Fruit fly (Drosophila melanogaster) whole organism, embryonic: ENCODE data around the gene CG32668.
A peak's percentile ranks its signal among the peaks of the same experiment; 100 is the strongest.

Source experiments
- CG10267 ChIP-seq: fragments of 200-800 bp; sonication (Bioruptor generic); optimal IDR thresholded peaks from 2 replicates; lab custom pipeline; 2018; ENCODE audit warnings: missing biosample characterization, mild to moderate bottlenecking, missing genetic modification characterization, moderate library complexity
- CG10321 ChIP-seq: fragments of 200-800 bp; sonication (Bioruptor generic); IDR thresholded peaks from 2 replicates; pipeline ENCODE4 v1.3.6; 2022; ENCODE audit warnings: missing biosample characterization, missing genetic modification characterization
- CG10959 ChIP-seq: fragments of 200-800 bp; sonication (Bioruptor generic); IDR thresholded peaks from 2 replicates; pipeline ENCODE4 v1.3.6; 2022; ENCODE audit warnings: missing biosample characterization, missing genetic modification characterization
- CG12769 ChIP-seq: fragments of 200-800 bp; sonication (Bioruptor generic); optimal IDR thresholded peaks from 2 replicates; lab custom pipeline; 2019; ENCODE audit warnings: missing biosample characterization, mild to moderate bottlenecking, missing genetic modification characterization, moderate library complexity
- CG14710 ChIP-seq: fragments of 200-800 bp; sonication (Bioruptor generic); optimal IDR thresholded peaks from 3 replicates; lab custom pipeline; 2019; ENCODE audit warnings: missing biosample characterization, mild to moderate bottlenecking, missing genetic modification characterization, moderate library complexity
- CG34422 ChIP-seq: fragments of 200-800 bp; sonication (Bioruptor generic); IDR thresholded peaks from 3 replicates; pipeline ENCODE4 v1.3.6; 2022; ENCODE audit warnings: missing biosample characterization, missing genetic modification characterization
- CG7745 ChIP-seq: fragments of 200-800 bp; sonication (Bioruptor generic); optimal IDR thresholded peaks from 2 replicates; lab custom pipeline; 2018; ENCODE audit warnings: missing biosample characterization, mild to moderate bottlenecking, missing genetic modification characterization, moderate library complexity
- CG8944 ChIP-seq: fragments of 200-800 bp; sonication (Bioruptor generic); optimal IDR thresholded peaks from 3 replicates; lab custom pipeline; 2016; ENCODE audit warnings: missing biosample characterization, missing genetic modification characterization
- Deaf1 ChIP-seq: fragments of 200-800 bp; optimal IDR thresholded peaks from 3 replicates; lab custom pipeline; 2019; ENCODE audit warnings: missing biosample characterization, mild to moderate bottlenecking, missing genetic modification characterization, moderate library complexity
- Doc3 ChIP-seq: fragments of 200-800 bp; sonication (Bioruptor generic); IDR thresholded peaks from 3 replicates; pipeline ENCODE4 v1.3.6; 2022; ENCODE audit warnings: missing biosample characterization, missing genetic modification characterization; ENCODE audit not compliant: partially characterized antibody
- Drgx ChIP-seq: fragments of 200-800 bp; sonication (Bioruptor generic); IDR thresholded peaks from 2 replicates; pipeline ENCODE4 v1.3.6; 2022; ENCODE audit warnings: missing biosample characterization, missing genetic modification characterization
- E2f2 ChIP-seq: fragments of 200-800 bp; sonication (Bioruptor generic); IDR thresholded peaks from 2 replicates; pipeline ENCODE4 v1.3.6; 2022; ENCODE audit warnings: missing biosample characterization, missing genetic modification characterization
- ERR ChIP-seq: fragments of 200-800 bp; sonication (Bioruptor generic); optimal IDR thresholded peaks from 2 replicates; lab custom pipeline; 2016; ENCODE audit warnings: missing biosample characterization, missing genetic modification characterization
- HHEX ChIP-seq: fragments of 200-800 bp; sonication (Bioruptor generic); optimal IDR thresholded peaks from 3 replicates; lab custom pipeline; 2017; ENCODE audit warnings: missing biosample characterization, mild to moderate bottlenecking, missing genetic modification characterization, missing genetic modification reagents
- Hmx ChIP-seq: fragments of 200-800 bp; sonication (Bioruptor generic); optimal IDR thresholded peaks from 2 replicates; lab custom pipeline; 2016; ENCODE audit warnings: missing biosample characterization, missing genetic modification characterization
- MESR4 ChIP-seq: fragments of 200-800 bp; sonication (Bioruptor generic); optimal IDR thresholded peaks from 2 replicates; lab custom pipeline; 2018; ENCODE audit warnings: missing biosample characterization, mild to moderate bottlenecking, missing genetic modification characterization, moderate library complexity
- NFAT ChIP-seq: fragments of 200-800 bp; sonication (Bioruptor generic); IDR thresholded peaks from 2 replicates; pipeline ENCODE4 v1.3.6; 2022; ENCODE audit warnings: missing biosample characterization, missing genetic modification characterization
- Nf-YB ChIP-seq: fragments of 200-800 bp; sonication (Bioruptor generic); optimal IDR thresholded peaks from 3 replicates; lab custom pipeline; 2019; ENCODE audit warnings: missing biosample characterization, mild to moderate bottlenecking, missing genetic modification characterization, moderate library complexity
- PHDP ChIP-seq: fragments of 200-800 bp; sonication (Bioruptor generic); optimal IDR thresholded peaks from 3 replicates; lab custom pipeline; 2018; ENCODE audit warnings: missing biosample characterization, mild to moderate bottlenecking, missing genetic modification characterization, moderate library complexity
- Pdp1 ChIP-seq, 2 experiments: fragments of 200-800 bp; sonication (Bioruptor generic); optimal IDR thresholded peaks; 3 replicates each; lab custom pipeline; 2016; ENCODE audit warnings: missing biosample characterization in 2 of 2, missing genetic modification characterization in 2 of 2, mild to moderate bottlenecking in 1 of 2, moderate library complexity in 1 of 2
- Sin3A ChIP-seq: fragments of >200 bp; optimal IDR thresholded peaks from 2 replicates; lab custom pipeline; 2018
- Sry-β ChIP-seq: fragments of 200-800 bp; sonication (Bioruptor generic); optimal IDR thresholded peaks from 2 replicates; lab custom pipeline; 2018; ENCODE audit warnings: missing biosample characterization, mild to moderate bottlenecking, missing genetic modification characterization, moderate library complexity
- TFAM ChIP-seq: fragments of 200-800 bp; sonication (Bioruptor generic); optimal IDR thresholded peaks from 2 replicates; lab custom pipeline; 2017; ENCODE audit warnings: missing biosample characterization, missing genetic modification characterization, inconsistent platforms
- Trl ChIP-seq, 3 experiments: fragments of >200 bp in 2 of 3; fragments of 200-800 bp in 1 of 3; sonication (Bioruptor generic) in 1 of 3; optimal IDR thresholded peaks; 2 replicates in 1 of 3; 3 replicates in 2 of 3; lab custom pipeline; 2016 to 2017; ENCODE audit warnings: missing biosample characterization in 1 of 3, missing genetic modification characterization in 1 of 3
- aop ChIP-seq: fragments of 200-800 bp; sonication (Bioruptor generic); IDR thresholded peaks from 2 replicates; pipeline ENCODE4 v1.3.6; 2022; ENCODE audit warnings: missing biosample characterization, missing genetic modification characterization
- bab2 ChIP-seq: fragments of 200-800 bp; sonication (Bioruptor generic); optimal IDR thresholded peaks from 2 replicates; lab custom pipeline; 2016; ENCODE audit warnings: missing biosample characterization, missing genetic modification characterization
- cg ChIP-seq: fragments of 200-800 bp; sonication (Bioruptor generic); optimal IDR thresholded peaks from 3 replicates; lab custom pipeline; 2019; ENCODE audit warnings: missing biosample characterization, mild to moderate bottlenecking, missing genetic modification characterization, moderate library complexity
- chinmo ChIP-seq: fragments of 200-800 bp; sonication (Bioruptor generic); IDR thresholded peaks from 4 replicates; pipeline ENCODE4 v1.3.6; 2022; ENCODE audit warnings: missing biosample characterization, missing genetic modification characterization; ENCODE audit not compliant: partially characterized antibody
- crol ChIP-seq: fragments of 200-800 bp; sonication (Bioruptor generic); IDR thresholded peaks from 2 replicates; pipeline ENCODE4 v1.3.6; 2022; ENCODE audit warnings: missing biosample characterization, missing genetic modification characterization
- dati ChIP-seq: fragments of 200-800 bp; sonication (Bioruptor generic); IDR thresholded peaks from 2 replicates; pipeline ENCODE4 v1.3.6; 2022; ENCODE audit warnings: missing biosample characterization, missing genetic modification characterization
- emc ChIP-seq: fragments of 200-800 bp; sonication (Bioruptor generic); optimal IDR thresholded peaks from 2 replicates; lab custom pipeline; 2016; ENCODE audit warnings: missing biosample characterization, missing genetic modification characterization
- ewg ChIP-seq: fragments of 200-800 bp; sonication (Bioruptor generic); optimal IDR thresholded peaks from 3 replicates; lab custom pipeline; 2017; ENCODE audit warnings: mild to moderate bottlenecking, missing biosample characterization, missing genetic modification reagents, missing genetic modification characterization
- fd102C ChIP-seq: fragments of 200-800 bp; sonication (Bioruptor generic); optimal IDR thresholded peaks from 2 replicates; lab custom pipeline; 2018; ENCODE audit warnings: missing biosample characterization, mild to moderate bottlenecking, missing genetic modification characterization, moderate library complexity
- kah ChIP-seq: fragments of 200-800 bp; sonication (Bioruptor generic); optimal IDR thresholded peaks from 2 replicates; lab custom pipeline; 2018; ENCODE audit warnings: missing biosample characterization, mild to moderate bottlenecking, missing genetic modification characterization
- knrl ChIP-seq: fragments of 200-800 bp; sonication (Bioruptor generic); IDR thresholded peaks from 3 replicates; pipeline ENCODE4 v1.3.6; 2022; ENCODE audit warnings: missing biosample characterization, missing genetic modification characterization; ENCODE audit not compliant: partially characterized antibody
- maf-S ChIP-seq: fragments of 200-800 bp; sonication (Bioruptor generic); optimal IDR thresholded peaks from 2 replicates; lab custom pipeline; 2016; ENCODE audit warnings: missing biosample characterization, missing genetic modification characterization
- nau ChIP-seq: fragments of 200-800 bp; sonication (Bioruptor generic); optimal IDR thresholded peaks from 3 replicates; lab custom pipeline; 2017; ENCODE audit warnings: missing biosample characterization, mild to moderate bottlenecking, missing genetic modification characterization, missing genetic modification reagents
- p53 ChIP-seq: fragments of 200-800 bp; sonication (Bioruptor generic); optimal IDR thresholded peaks from 2 replicates; lab custom pipeline; 2016; ENCODE audit warnings: missing biosample characterization, missing genetic modification characterization
- peb ChIP-seq: fragments of 200-800 bp; sonication (Bioruptor generic); IDR thresholded peaks from 2 replicates; pipeline ENCODE4 v1.3.6; 2022; ENCODE audit warnings: missing biosample characterization, missing genetic modification characterization
- phol ChIP-seq: fragments of 200-800 bp; sonication (Bioruptor generic); optimal IDR thresholded peaks from 3 replicates; lab custom pipeline; 2018; ENCODE audit warnings: missing biosample characterization, mild to moderate bottlenecking, missing genetic modification characterization, moderate library complexity
- psq ChIP-seq: fragments of 200-800 bp; sonication (Bioruptor generic); optimal IDR thresholded peaks from 2 replicates; lab custom pipeline; 2017; ENCODE audit warnings: missing biosample characterization, missing genetic modification characterization
- sens ChIP-seq: fragments of 200-800 bp; sonication (Bioruptor generic); peaks from one replicate; lab custom pipeline; 2016; ENCODE audit warnings: missing biosample characterization, missing genetic modification characterization
- sqz ChIP-seq: fragments of 200-800 bp; sonication (Bioruptor generic); optimal IDR thresholded peaks from 3 replicates; lab custom pipeline; 2018; ENCODE audit warnings: missing biosample characterization, mild to moderate bottlenecking, missing genetic modification characterization
- tll ChIP-seq, 2 experiments: fragments of 200-800 bp in 1 of 2; fragments of >200 bp in 1 of 2; sonication (Bioruptor generic) in 1 of 2; optimal IDR thresholded peaks; 2 replicates each; lab custom pipeline; 2017 to 2019; ENCODE audit warnings: missing biosample characterization in 2 of 2, missing genetic modification characterization in 2 of 2, mild to moderate bottlenecking in 1 of 2, moderate library complexity in 1 of 2
- unc-4 ChIP-seq: fragments of 200-800 bp; sonication (Bioruptor generic); IDR thresholded peaks from 2 replicates; pipeline ENCODE4 v1.3.6; 2022; ENCODE audit warnings: missing biosample characterization, missing genetic modification characterization; ENCODE audit not compliant: partially characterized antibody
- vnd ChIP-seq: fragments of 200-800 bp; sonication (Bioruptor generic); IDR thresholded peaks from 3 replicates; pipeline ENCODE4 v1.3.6; 2022; ENCODE audit warnings: missing biosample characterization, missing genetic modification characterization; ENCODE audit not compliant: partially characterized antibody
- yki ChIP-seq: fragments of >200 bp; optimal IDR thresholded peaks from 3 replicates; lab custom pipeline; 2018
- zen2 ChIP-seq: fragments of 200-800 bp; sonication (Bioruptor generic); IDR thresholded peaks from 3 replicates; pipeline ENCODE4 v1.3.6; 2022; ENCODE audit warnings: missing biosample characterization, missing genetic modification characterization; ENCODE audit not compliant: partially characterized antibody

Gene CG32668

dm6 chrX:11154511-11155197 lies 4.9 kb downstream of the CG32668 start (continued):
- TF ChIP-seq Drgx (GFP tag; lab: Robert Waterston, UW) (peak; percentile 16; the same call in 1 of the 2 replicates), maf-S (no peak), tll (GFP tag; optimal IDR thresholded peaks at IDR 0.05; lab: Kevin White, UChicago) (peak in 1 of 2 experiments; percentile 71), MESR4 (peak; percentile 55), Deaf1 (tag; lab: Kevin White, UChicago) (no peak), ERR (GFP tag; lab: Kevin White, UChicago) (no peak), crol (GFP tag; lab: Robert Waterston, UW) (peak; percentile 27; the same call in 1 of the 2 replicates), TFAM (GFP tag; lab: Kevin White, UChicago) (no peak), sens (GFP tag; lab: Kevin White, UChicago) (no peak), HHEX (no peak), kah (peak; percentile 9), yki (lab: Kevin White, UChicago) (peak; percentile 43), CG7745 (tag; lab: Kevin White, UChicago) (no peak), phol (tag; lab: Kevin White, UChicago) (peak; percentile 36), CG34422 (GFP tag; lab: Robert Waterston, UW) (peak; percentile 45; the same call in 1 of the 3 replicates), aop (GFP tag; lab: Robert Waterston, UW) (no peak), Nf-YB (GFP tag; lab: Kevin White, UChicago) (peak; percentile 67), psq (GFP tag; lab: Kevin White, UChicago) (peak; percentile 86), Hmx (GFP tag; lab: Kevin White, UChicago) (no peak), cg (GFP tag; lab: Kevin White, UChicago) (peak; percentile 25), Trl (optimal IDR thresholded peaks at IDR 0.05; lab: Kevin White, UChicago) (peak; percentile 79 to 86), Trl (GFP tag; optimal IDR thresholded peaks at IDR 0.05; lab: Kevin White, UChicago) (no peak), CG10959 (GFP tag; lab: Robert Waterston, UW) (no peak), ewg (peak; percentile 50), dati (no peak), nau (GFP tag; lab: Kevin White, UChicago) (peak; percentile 27), CG12769 (tag; lab: Kevin White, UChicago) (peak; percentile 72), CG10321 (GFP tag; lab: Robert Waterston, UW) (peak; percentile 27; the same call in 1 of the 2 replicates), sqz (GFP tag; lab: Kevin White, UChicago) (peak; percentile 43), bab2 (GFP tag; lab: Kevin White, UChicago) (no peak), chinmo (GFP tag; lab: Robert Waterston, UW) (peak; percentile 69; the same call in 1 of the 4 replicates)

dm6 chrX:11153826-11154510 lies 5.6 kb downstream of the CG32668 start, which contains the start of the genes rtv and Dlic:
rtv (minus strand) TSS chrX:11153990.
Dlic (plus strand) TSS chrX:11154421.
- TF ChIP-seq Doc3 (GFP tag; lab: Robert Waterston, UW): peak; percentile 75
- no peak for TF ChIP-seq fd102C
- TF ChIP-seq Sin3A (lab: Kevin White, UChicago): peak; percentile 68
- TF ChIP-seq CG14710 (tag; lab: Kevin White, UChicago): peak; percentile 63
- TF ChIP-seq zen2 (GFP tag; lab: Robert Waterston, UW): peak; percentile 22; the same call in 1 of the 3 replicates
- TF ChIP-seq knrl (GFP tag; lab: Robert Waterston, UW): peak; percentile 74
- no peak for TF ChIP-seq emc
- TF ChIP-seq peb (GFP tag; lab: Robert Waterston, UW): no peak
- TF ChIP-seq p53 (GFP tag; lab: Kevin White, UChicago): no peak
- TF ChIP-seq E2f2 (GFP tag; lab: Robert Waterston, UW): peak; percentile 48; the same call in 1 of the 2 replicates
- peak; percentile 7 for TF ChIP-seq Sry-β (GFP tag; lab: Kevin White, UChicago)
- TF ChIP-seq CG8944: no peak
- peak; percentile 13 to 95 for TF ChIP-seq Pdp1 (GFP tag; optimal IDR thresholded peaks at IDR 0.05; lab: Kevin White, UChicago)
- TF ChIP-seq CG10267 (tag; lab: Kevin White, UChicago): peak; percentile 49
- TF ChIP-seq unc-4 (GFP tag; lab: Robert Waterston, UW): peak; percentile 79
- peak; percentile 43; the same call in 1 of the 2 replicates for TF ChIP-seq NFAT (GFP tag; lab: Robert Waterston, UW)
- no peak for TF ChIP-seq PHDP
- TF ChIP-seq vnd (GFP tag; lab: Robert Waterston, UW): peak; percentile 45; the same call in 1 of the 3 replicates
